Worm (Caenorhabditis elegans): ENCODE results near the gene egl-36.

The egl-36 gene

ce11 chrX:10766123-10766622 lies 32.0 kb downstream of the egl-36 start (continued):
- TF ChIP-seq Y53F4B.3 (GFP tag; IDR thresholded peaks at IDR 0.05) (no peak), snpc-1.1 (tag; optimal IDR thresholded peaks at IDR 0.05; ENCODE audit: insufficient read depth) (no peak), nfya-2 (GFP tag; IDR thresholded peaks at IDR 0.05) (no peak), ccch-3 (GFP tag; optimal IDR thresholded peaks at IDR 0.05) (no peak), ZK185.1 (tag; optimal IDR thresholded peaks at IDR 0.05; ENCODE audit: poor library complexity, severe bottlenecking) (peak; percentile 82), mxl-1 (tag; optimal IDR thresholded peaks at IDR 0.05) (no peak), hsf-1 (GFP tag; IDR thresholded peaks at IDR 0.05) (no peak), rec-8 (tag; optimal IDR thresholded peaks at IDR 0.05) (peak in 1 of 2 experiments; percentile 6), dpl-1 (GFP tag; optimal IDR thresholded peaks at IDR 0.05) (no peak), attf-6 (GFP tag; IDR thresholded peaks at IDR 0.05) (no peak), snpc-3.4 (tag; optimal IDR thresholded peaks at IDR 0.05) (peak; percentile 39), madf-3 (GFP tag; IDR thresholded peaks at IDR 0.05) (0 out of 2 replicates have a peak, but pooled peaks have one; percentile 48), Y53G8AR.9 (GFP tag; conservative IDR thresholded peaks at IDR 0.05) (no peak), ceh-27 (GFP tag; optimal IDR thresholded peaks at IDR 0.05) (peak; percentile 43), him-1 (tag; optimal IDR thresholded peaks at IDR 0.05) (no peak), let-607 (tag; optimal IDR thresholded peaks at IDR 0.05) (peak; percentile 51 to 83), zfh-2 (GFP tag; conservative IDR thresholded peaks at IDR 0.05) (peak; percentile 27; the same call in 1 of the 2 replicates), aptf-2 (GFP tag; conservative IDR thresholded peaks at IDR 0.05) (no peak), aptf-3 (GFP tag; IDR thresholded peaks at IDR 0.05) (no peak), madf-10 (tag; optimal IDR thresholded peaks at IDR 0.05) (peak; percentile 82), lin-26 (GFP tag; IDR thresholded peaks at IDR 0.05) (peak; percentile 61), ztf-26 (tag; optimal IDR thresholded peaks at IDR 0.05) (peak; percentile 85), nhr-27 (tag; optimal IDR thresholded peaks at IDR 0.05) (no peak), F10E7.11 (tag; optimal IDR thresholded peaks at IDR 0.05) (no peak), let-526 (GFP tag; IDR thresholded peaks at IDR 0.05) (0 out of 2 replicates have a peak, but pooled peaks have one; percentile 36), ztf-25 (GFP tag; IDR thresholded peaks at IDR 0.05) (no peak), dox-1 (GFP tag; IDR thresholded peaks at IDR 0.05) (peak; percentile 89; the same call in 1 of the 2 replicates), ama-1 (optimal IDR thresholded peaks at IDR 0.05) (no peak), ama-1 (GFP tag; optimal IDR thresholded peaks at IDR 0.05) (no peak), ztf-22 (GFP tag; optimal IDR thresholded peaks at IDR 0.05) (peak; percentile 87), lin-35 (GFP tag; optimal IDR thresholded peaks at IDR 0.05) (peak in 1 of 3 experiments; percentile 78), T07F8.4 (tag; optimal IDR thresholded peaks at IDR 0.05) (peak; percentile 20), sdz-38 (tag; optimal IDR thresholded peaks at IDR 0.05) (no peak), snpc-4 (GFP tag; optimal IDR thresholded peaks at IDR 0.05) (no peak), snpc-4 (tag; optimal IDR thresholded peaks at IDR 0.05) (peak in 3 of 4 experiments; percentile 50 to 78 (median 64)), B0019.2 (GFP tag; conservative IDR thresholded peaks at IDR 0.05) (no peak), F37B4.10 (GFP tag; IDR thresholded peaks at IDR 0.05) (no peak), unc-130 (GFP tag; optimal IDR thresholded peaks at IDR 0.05) (no peak), pha-4 (tag; optimal IDR thresholded peaks at IDR 0.05) (peak; percentile 58), B0336.3 (GFP tag; IDR thresholded peaks at IDR 0.05) (peak; percentile 94), F23B12.7 (tag; optimal IDR thresholded peaks at IDR 0.05; ENCODE audit: insufficient read depth) (no peak), F52B5.7 (tag; optimal IDR thresholded peaks at IDR 0.05) (no peak)
